Worm (Caenorhabditis elegans) whole organism, L2 larva: ENCODE measurements around the gene F10G7.12.
A peak's percentile ranks its signal among the peaks of the same experiment; 100 is the strongest.

ENCODE experiments used
- C34F6.9 ChIP-seq: fragments of 150-350 bp; optimal IDR thresholded peaks from 2 replicates; lab custom pipeline; 2014; ENCODE audit warnings: missing biosample characterization, missing genetic modification characterization
- F13H6.1 ChIP-seq: sonication (generic microtip); optimal IDR thresholded peaks from 2 replicates; lab custom pipeline; 2016; ENCODE audit warnings: missing genetic modification characterization, missing compliant biosample characterization
- Y55F3AM.14 ChIP-seq: fragments of 200-800 bp; sonication (Bioruptor generic); optimal IDR thresholded peaks from 2 replicates; lab custom pipeline; 2018; ENCODE audit warnings: mild to moderate bottlenecking, missing genetic modification characterization, missing compliant biosample characterization
- alr-1 ChIP-seq: fragments of 150-350 bp; optimal IDR thresholded peaks from 2 replicates; lab custom pipeline; 2014; ENCODE audit warnings: missing biosample characterization, missing genetic modification characterization
- blmp-1 ChIP-seq: sonication (generic microtip); optimal IDR thresholded peaks from 2 replicates; lab custom pipeline; 2017; ENCODE audit warnings: missing genetic modification characterization, mild to moderate bottlenecking, missing compliant biosample characterization, antibody characterized with exemption, moderate library complexity; ENCODE audit not compliant: insufficient read depth
- ceh-16 ChIP-seq: fragments of 150-350 bp; optimal IDR thresholded peaks from 2 replicates; lab custom pipeline; 2014; ENCODE audit warnings: missing biosample characterization, missing genetic modification characterization
- crh-2 ChIP-seq: sonication (generic microtip); optimal IDR thresholded peaks from 2 replicates; lab custom pipeline; 2017; ENCODE audit warnings: missing biosample characterization, missing genetic modification characterization
- elt-1 ChIP-seq: fragments of 150-350 bp; optimal IDR thresholded peaks from 2 replicates; lab custom pipeline; 2014; ENCODE audit warnings: missing biosample characterization, missing genetic modification characterization
- fos-1 ChIP-seq: fragments of 150-350 bp; optimal IDR thresholded peaks from 2 replicates; lab custom pipeline; 2014; ENCODE audit warnings: missing biosample characterization, missing genetic modification characterization
- gmeb-1 ChIP-seq: fragments of 150-350 bp; optimal IDR thresholded peaks from 2 replicates; lab custom pipeline; 2014; ENCODE audit warnings: missing biosample characterization, missing genetic modification characterization
- lin-11 ChIP-seq: fragments of 150-350 bp; sonication (generic microtip); optimal IDR thresholded peaks from 2 replicates; lab custom pipeline; 2014; ENCODE audit warnings: missing biosample characterization, missing genetic modification characterization, inconsistent platforms, mixed read lengths
- lin-13 ChIP-seq: fragments of 150-350 bp; optimal IDR thresholded peaks from 2 replicates; lab custom pipeline; 2014; ENCODE audit warnings: missing biosample characterization, missing genetic modification reagents, missing genetic modification characterization
- lin-39 ChIP-seq: fragments of 150-350 bp; optimal IDR thresholded peaks from 2 replicates; lab custom pipeline; 2014; ENCODE audit warnings: missing biosample characterization, missing genetic modification reagents, missing genetic modification characterization
- lsy-2 ChIP-seq, 2 experiments: fragments of 150-350 bp in 1 of 2; sonication (generic microtip) in 1 of 2; optimal IDR thresholded peaks; 2 replicates each; lab custom pipeline; 2014 to 2017; ENCODE audit warnings: missing biosample characterization in 2 of 2, missing genetic modification characterization in 2 of 2
- mbf-1 ChIP-seq: sonication (generic microtip); optimal IDR thresholded peaks from 2 replicates; lab custom pipeline; 2017; ENCODE audit warnings: missing biosample characterization, missing genetic modification characterization
- mdl-1 ChIP-seq, 2 experiments: fragments of 150-350 bp in 1 of 2; sonication (generic microtip) in 1 of 2; optimal IDR thresholded peaks; 2 replicates each; lab custom pipeline; 2017; ENCODE audit warnings: missing biosample characterization in 2 of 2, missing genetic modification characterization in 2 of 2
- nhr-10 ChIP-seq: sonication (generic microtip); optimal IDR thresholded peaks from 2 replicates; lab custom pipeline; 2017; ENCODE audit warnings: missing biosample characterization, missing genetic modification characterization
- nhr-11 ChIP-seq: fragments of 150-350 bp; optimal IDR thresholded peaks from 2 replicates; lab custom pipeline; 2014; ENCODE audit warnings: missing biosample characterization, missing genetic modification characterization
- nhr-12 ChIP-seq: fragments of 150-350 bp; optimal IDR thresholded peaks from 2 replicates; lab custom pipeline; 2014; ENCODE audit warnings: missing biosample characterization, missing genetic modification characterization
- nhr-129 ChIP-seq: fragments of 150-350 bp; optimal IDR thresholded peaks from 2 replicates; lab custom pipeline; 2014; ENCODE audit warnings: missing biosample characterization, missing genetic modification characterization
- nhr-21 ChIP-seq: fragments of 150-350 bp; optimal IDR thresholded peaks from 2 replicates; lab custom pipeline; 2014; ENCODE audit warnings: missing biosample characterization, missing genetic modification characterization
- nhr-23 ChIP-seq: fragments of 150-350 bp; optimal IDR thresholded peaks from 2 replicates; lab custom pipeline; 2014; ENCODE audit warnings: missing biosample characterization, missing genetic modification reagents, missing genetic modification characterization
- nhr-237 ChIP-seq: fragments of 150-350 bp; optimal IDR thresholded peaks from 2 replicates; lab custom pipeline; 2014; ENCODE audit warnings: missing biosample characterization, missing genetic modification characterization
- nhr-6 ChIP-seq: fragments of 150-350 bp; optimal IDR thresholded peaks from 2 replicates; lab custom pipeline; 2014; ENCODE audit warnings: missing biosample characterization, missing genetic modification characterization
- nhr-77 ChIP-seq: fragments of 150-350 bp; optimal IDR thresholded peaks from 2 replicates; lab custom pipeline; 2014; ENCODE audit warnings: missing biosample characterization, missing genetic modification characterization
- sem-4 ChIP-seq: fragments of 150-350 bp; optimal IDR thresholded peaks from 2 replicates; lab custom pipeline; 2014; ENCODE audit warnings: missing biosample characterization, missing genetic modification reagents, missing genetic modification characterization
- skn-1 ChIP-seq: sonication (generic microtip); optimal IDR thresholded peaks from 2 replicates; lab custom pipeline; 2017; ENCODE audit warnings: missing biosample characterization, missing genetic modification characterization
- sma-3 ChIP-seq: sonication (generic microtip); optimal IDR thresholded peaks from 2 replicates; lab custom pipeline; 2016; ENCODE audit warnings: missing genetic modification reagents, missing genetic modification characterization, missing compliant biosample characterization
- sma-9 ChIP-seq, 2 experiments: fragments of 150-350 bp in 1 of 2; sonication (generic microtip) in 1 of 2; optimal IDR thresholded peaks; 2 replicates each; lab custom pipeline; 2014 to 2016; ENCODE audit warnings: missing genetic modification characterization in 2 of 2, mild to moderate bottlenecking in 1 of 2, missing biosample characterization in 1 of 2, missing compliant biosample characterization in 1 of 2, missing genetic modification reagents in 1 of 2, moderate library complexity in 1 of 2
- unc-39 ChIP-seq: fragments of 150-350 bp; optimal IDR thresholded peaks from 2 replicates; lab custom pipeline; 2014; ENCODE audit warnings: missing biosample characterization, missing genetic modification characterization
- unc-55 ChIP-seq: fragments of 150-350 bp; sonication (generic microtip); optimal IDR thresholded peaks from 3 replicates; lab custom pipeline; 2014; ENCODE audit warnings: missing biosample characterization, missing genetic modification reagents, missing genetic modification characterization
- unc-62 ChIP-seq: fragments of 150-350 bp; optimal IDR thresholded peaks from 2 replicates; lab custom pipeline; 2014; ENCODE audit warnings: missing biosample characterization, missing genetic modification reagents, missing genetic modification characterization
- ztf-1 ChIP-seq: fragments of 200-800 bp; sonication (Bioruptor generic); conservative IDR thresholded peaks from 2 replicates; pipeline ENCODE4 v1.3.6; 2022; ENCODE audit warnings: missing genetic modification characterization, missing compliant biosample characterization
- ztf-11 ChIP-seq: sonication (generic microtip); optimal IDR thresholded peaks from 2 replicates; lab custom pipeline; 2017; ENCODE audit warnings: missing biosample characterization, missing genetic modification characterization
- ztf-4 ChIP-seq: fragments of 150-350 bp; optimal IDR thresholded peaks from 2 replicates; lab custom pipeline; 2014; ENCODE audit warnings: missing biosample characterization, missing genetic modification characterization

Gene F10G7.12

DNA sequence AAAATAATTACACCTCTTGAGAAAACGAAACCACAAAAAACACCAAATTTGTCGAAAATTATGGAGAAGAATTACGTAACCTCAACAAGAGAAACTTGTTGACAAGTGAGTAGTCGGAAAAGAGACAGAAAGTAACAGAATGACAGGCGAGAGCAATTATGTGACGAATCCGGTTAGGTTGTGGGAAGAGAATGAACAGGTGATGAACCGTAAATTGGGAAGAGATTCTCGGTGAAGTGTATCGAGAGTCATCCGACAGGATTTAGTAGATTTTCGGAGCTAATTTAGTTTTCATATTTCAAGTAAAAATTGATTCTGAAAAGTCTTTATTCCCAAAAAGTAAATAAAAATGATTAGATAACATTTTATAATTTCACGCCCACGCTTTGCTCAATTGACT is 8.2 kb upstream of the F10G7.12 start, which contains the start of gene T05A7.7:
TSS of gene T05A7.7 (minus strand) at position 101 of the 400 bp plus-strand sequence.
- no peak for TF ChIP-seq nhr-237 (tag; lab: Kevin White, UChicago)
- TF ChIP-seq nhr-10 (tag; lab: Kevin White, UChicago): no peak
- no peak for TF ChIP-seq lsy-2 (tag; optimal IDR thresholded peaks at IDR 0.05; lab: Kevin White, UChicago)
- no peak for TF ChIP-seq nhr-21
- TF ChIP-seq blmp-1 (tag; lab: Kevin White, UChicago): no peak

- TF ChIP-seq ztf-4 (tag; lab: Kevin White, UChicago) (no peak), nhr-129 (no peak), skn-1 (tag; lab: Kevin White, UChicago) (no peak), fos-1 (tag; lab: Kevin White, UChicago) (no peak), F13H6.1 (tag; lab: Kevin White, UChicago) (no peak), nhr-6 (tag; lab: Kevin White, UChicago) (no peak), lin-13 (no peak)
Measured at ce11 chrII:4683693-4684092, 5.9 kb upstream of the F10G7.12 start, which contains the start of gene sre-40. Gene sre-40 (minus strand): TSS chrII:4683793.

DNA sequence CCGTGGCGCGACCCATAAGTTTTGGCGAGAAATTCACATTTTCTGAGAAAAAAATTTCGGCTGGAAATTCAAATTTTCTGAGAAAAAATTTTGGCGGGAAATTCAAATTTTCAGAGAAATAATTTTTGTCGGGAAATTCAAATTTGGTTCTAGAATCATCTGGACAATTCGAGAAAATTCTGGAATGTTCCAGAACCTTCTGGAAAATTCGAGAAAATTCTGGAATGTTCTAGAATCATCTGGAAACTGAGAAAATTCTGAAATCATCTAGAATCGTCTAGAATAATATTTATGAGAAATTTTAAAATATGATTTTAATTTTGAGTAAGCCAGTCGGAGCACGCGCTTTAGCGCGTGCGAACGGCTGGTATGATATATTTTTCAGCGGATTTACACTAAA is 4.7 kb upstream of the F10G7.12 start:
- no peak for TF ChIP-seq mdl-1 (tag; optimal IDR thresholded peaks at IDR 0.05; lab: Kevin White, UChicago)
- TF ChIP-seq nhr-12 (tag; lab: Kevin White, UChicago): no peak
- TF ChIP-seq ztf-11 (tag; lab: Kevin White, UChicago): no peak
- no peak for TF ChIP-seq sem-4 (tag; lab: Kevin White, UChicago)
- TF ChIP-seq lsy-2 (tag; optimal IDR thresholded peaks at IDR 0.05; lab: Kevin White, UChicago): no peak
- no peak for TF ChIP-seq nhr-237 (tag; lab: Kevin White, UChicago)
- no peak for TF ChIP-seq nhr-23 (tag; lab: Kevin White, UChicago)
- TF ChIP-seq unc-62: no peak
- TF ChIP-seq nhr-6 (tag; lab: Kevin White, UChicago): no peak
- TF ChIP-seq gmeb-1 (tag; lab: Kevin White, UChicago): no peak
- no peak for TF ChIP-seq alr-1
- no peak for TF ChIP-seq mbf-1 (tag; lab: Kevin White, UChicago)
- TF ChIP-seq nhr-129: no peak
- no peak for TF ChIP-seq blmp-1 (tag; lab: Kevin White, UChicago)
- no peak for TF ChIP-seq ceh-16 (tag; lab: Kevin White, UChicago)
- no peak for TF ChIP-seq fos-1 (tag; lab: Kevin White, UChicago)
- TF ChIP-seq, all 48 proteins: peak for 0

ce11 chrII:4686941-4687340 is 2.6 kb upstream of the F10G7.12 start, which contains the start of gene sre-39:
Gene sre-39 (plus strand): TSS chrII:4687241.
- no peak for TF ChIP-seq ztf-11 (tag; lab: Kevin White, UChicago)
- TF ChIP-seq ceh-16 (tag; lab: Kevin White, UChicago): no peak
- TF ChIP-seq nhr-11 (tag; lab: Kevin White, UChicago): no peak
- no peak for TF ChIP-seq sma-3 (GFP tag; lab: Kevin White, UChicago)
- no peak for TF ChIP-seq nhr-77
- no peak for TF ChIP-seq unc-55
- no peak for TF ChIP-seq lsy-2 (tag; optimal IDR thresholded peaks at IDR 0.05; lab: Kevin White, UChicago)
- TF ChIP-seq lin-13: no peak
- TF ChIP-seq ztf-1 (GFP tag; lab: Robert Waterston, UW): no peak
- TF ChIP-seq sem-4 (tag; lab: Kevin White, UChicago): no peak
- TF ChIP-seq nhr-237 (tag; lab: Kevin White, UChicago): no peak
- no peak for TF ChIP-seq mdl-1 (tag; optimal IDR thresholded peaks at IDR 0.05; lab: Kevin White, UChicago)
- TF ChIP-seq lin-39 (tag; lab: Kevin White, UChicago): no peak
- TF ChIP-seq elt-1 (tag; lab: Kevin White, UChicago): no peak
- no peak for TF ChIP-seq F13H6.1 (tag; lab: Kevin White, UChicago)

DNA sequence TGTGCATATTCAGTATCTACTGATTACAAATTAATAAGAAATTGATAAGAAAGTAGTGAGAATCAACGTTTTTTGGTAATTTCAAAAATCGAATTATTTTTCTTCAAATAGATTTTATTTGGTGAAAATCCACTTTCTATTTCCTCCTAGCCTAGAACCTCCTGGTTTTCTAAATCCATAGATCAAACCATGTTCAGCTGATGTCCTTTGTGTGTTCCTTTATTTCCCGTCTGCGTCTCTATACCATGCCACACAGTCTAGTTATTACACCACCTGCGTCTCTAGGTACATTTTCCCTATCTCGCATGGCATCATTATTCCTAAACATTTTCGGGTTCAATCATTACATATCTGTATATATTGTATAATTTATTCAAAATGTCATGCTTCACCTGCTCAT is 3.6 kb downstream of the F10G7.12 start, which contains the start of gene F10G7.5:
TSS of gene F10G7.5 (plus strand) at position 286 of the 400 bp plus-strand sequence.
- TF ChIP-seq lsy-2 (tag; optimal IDR thresholded peaks at IDR 0.05; lab: Kevin White, UChicago) (peak in 1 of 2 experiments; percentile 60), sma-9 (GFP tag; optimal IDR thresholded peaks at IDR 0.05; lab: Kevin White, UChicago) (peak; percentile 27), sma-9 (tag; optimal IDR thresholded peaks at IDR 0.05; lab: Kevin White, UChicago) (no peak), mdl-1 (tag; optimal IDR thresholded peaks at IDR 0.05; lab: Kevin White, UChicago) (peak in 1 of 2 experiments; percentile 8), C34F6.9 (tag; lab: Kevin White, UChicago) (peak; percentile 42), Y55F3AM.14 (GFP tag; lab: Kevin White, UChicago) (no peak), lin-11 (tag; lab: Kevin White, UChicago) (no peak), crh-2 (tag; lab: Kevin White, UChicago) (peak; percentile 17), F13H6.1 (tag; lab: Kevin White, UChicago) (peak; percentile 11), fos-1 (tag; lab: Kevin White, UChicago) (peak; percentile 49), unc-39 (tag; lab: Kevin White, UChicago) (no peak)
